Fruit fly (Drosophila melanogaster) whole organism, embryonic: ENCODE measurements around the gene CG46412.

Source experiments
- Atf3 ChIP-seq: fragments of 200-800 bp; sonication (Bioruptor generic); optimal IDR thresholded peaks from 3 replicates; lab custom pipeline; 2016; ENCODE audit warnings: missing biosample characterization, missing genetic modification characterization
- B-H2 ChIP-seq: fragments of 200-800 bp; sonication (Bioruptor generic); optimal IDR thresholded peaks from 2 replicates; lab custom pipeline; 2018; ENCODE audit warnings: missing biosample characterization, mild to moderate bottlenecking, missing genetic modification characterization
- BtbVII ChIP-seq: fragments of 200-800 bp; sonication (Bioruptor generic); optimal IDR thresholded peaks from 3 replicates; lab custom pipeline; 2017; ENCODE audit warnings: missing biosample characterization, mild to moderate bottlenecking, missing genetic modification characterization
- CG10274 ChIP-seq: fragments of 200-800 bp; sonication (Bioruptor generic); optimal IDR thresholded peaks from 3 replicates; lab custom pipeline; 2017; ENCODE audit warnings: missing biosample characterization, mild to moderate bottlenecking, missing genetic modification characterization
- CG11456 ChIP-seq: fragments of 200-800 bp; sonication (Bioruptor generic); IDR thresholded peaks from 3 replicates; pipeline ENCODE4 v1.3.6; 2022; ENCODE audit warnings: missing biosample characterization, missing genetic modification characterization
- CG11696 ChIP-seq: fragments of 200-800 bp; sonication (Bioruptor generic); IDR thresholded peaks from 2 replicates; pipeline ENCODE4 v1.3.6; 2022; ENCODE audit warnings: missing biosample characterization, missing genetic modification characterization
- CG11723 ChIP-seq: fragments of 200-800 bp; sonication (Bioruptor generic); optimal IDR thresholded peaks from 2 replicates; lab custom pipeline; 2017; ENCODE audit warnings: missing biosample characterization, mild to moderate bottlenecking, missing genetic modification characterization
- CG13894 ChIP-seq: fragments of 200-800 bp; sonication (Bioruptor generic); optimal IDR thresholded peaks from 3 replicates; lab custom pipeline; 2018; ENCODE audit warnings: missing biosample characterization, mild to moderate bottlenecking, missing genetic modification characterization, moderate library complexity
- CG16779 ChIP-seq: fragments of 200-800 bp; sonication (Bioruptor generic); IDR thresholded peaks from 2 replicates; pipeline ENCODE4 v1.3.6; 2022; ENCODE audit warnings: missing biosample characterization, missing genetic modification characterization
- CG17359 ChIP-seq: fragments of 200-800 bp; sonication (Bioruptor generic); optimal IDR thresholded peaks from 3 replicates; lab custom pipeline; 2018; ENCODE audit warnings: missing biosample characterization, mild to moderate bottlenecking, missing genetic modification characterization, moderate library complexity
- CG18011 ChIP-seq: fragments of 200-800 bp; sonication (Bioruptor generic); optimal IDR thresholded peaks from 2 replicates; lab custom pipeline; 2017; ENCODE audit warnings: missing biosample characterization, missing genetic modification characterization, mild to moderate bottlenecking, moderate library complexity, missing genotype
- CG2889 ChIP-seq: fragments of 200-800 bp; sonication (Bioruptor generic); IDR thresholded peaks from 3 replicates; pipeline ENCODE4 v1.3.6; 2022; ENCODE audit warnings: missing biosample characterization, missing genetic modification characterization
- CG32767 ChIP-seq: fragments of 200-800 bp; sonication (Bioruptor generic); IDR thresholded peaks from 2 replicates; pipeline ENCODE4 v1.3.6; 2022; ENCODE audit warnings: missing biosample characterization, missing genetic modification characterization
- CG34422 ChIP-seq: fragments of 200-800 bp; sonication (Bioruptor generic); IDR thresholded peaks from 3 replicates; pipeline ENCODE4 v1.3.6; 2022; ENCODE audit warnings: missing biosample characterization, missing genetic modification characterization
- CG3726 ChIP-seq: fragments of 200-800 bp; sonication (Bioruptor generic); IDR thresholded peaks from 3 replicates; pipeline ENCODE4, ENCODE4 v1.3.6; 2022; ENCODE audit warnings: missing biosample characterization, missing genetic modification characterization
- CG4282 ChIP-seq: fragments of 200-800 bp; sonication (Bioruptor generic); optimal IDR thresholded peaks from 2 replicates; lab custom pipeline; 2016; ENCODE audit warnings: missing biosample characterization, missing genetic modification characterization
- CG5180 ChIP-seq: fragments of 200-800 bp; sonication (Bioruptor generic); optimal IDR thresholded peaks from 3 replicates; lab custom pipeline; 2017; ENCODE audit warnings: missing biosample characterization, missing genetic modification characterization, mild to moderate bottlenecking, moderate library complexity, missing genetic modification reagents
- CG6272 ChIP-seq: fragments of 200-800 bp; sonication (Bioruptor generic); IDR thresholded peaks from 2 replicates; pipeline ENCODE4 v1.3.6; 2022; ENCODE audit warnings: missing biosample characterization, missing genetic modification characterization
- CG7357 ChIP-seq: fragments of 200-800 bp; sonication (Bioruptor generic); IDR thresholded peaks from 3 replicates; pipeline ENCODE4 v1.3.6; 2022; ENCODE audit warnings: missing biosample characterization, missing genetic modification characterization
- CG7839 ChIP-seq: fragments of 200-800 bp; sonication (Bioruptor generic); optimal IDR thresholded peaks from 3 replicates; lab custom pipeline; 2018; ENCODE audit warnings: missing biosample characterization, mild to moderate bottlenecking, missing genetic modification characterization, moderate library complexity
- CG8290 ChIP-seq, 3 experiments: fragments of 200-800 bp; sonication (Bioruptor generic); optimal IDR thresholded peaks; 2 replicates each; lab custom pipeline; 2016 to 2019; ENCODE audit warnings: missing biosample characterization in 3 of 3, missing genetic modification characterization in 3 of 3, mild to moderate bottlenecking in 2 of 3, moderate library complexity in 1 of 3
- CTCF ChIP-seq: fragments of 200-800 bp; sonication (Bioruptor generic); optimal IDR thresholded peaks from 2 replicates; lab custom pipeline; 2017; ENCODE audit warnings: missing biosample characterization, mild to moderate bottlenecking, missing genetic modification characterization, moderate library complexity
- Dbx ChIP-seq: fragments of 200-800 bp; sonication (Bioruptor generic); IDR thresholded peaks from 3 replicates; pipeline ENCODE4 v1.3.6; 2022; ENCODE audit warnings: missing biosample characterization, missing genetic modification characterization
- Deaf1 ChIP-seq: fragments of 200-800 bp; optimal IDR thresholded peaks from 3 replicates; lab custom pipeline; 2019; ENCODE audit warnings: missing biosample characterization, mild to moderate bottlenecking, missing genetic modification characterization, moderate library complexity
- Doc2 ChIP-seq: fragments of 200-800 bp; sonication (Bioruptor generic); IDR thresholded peaks from 2 replicates; pipeline ENCODE4 v1.3.6; 2022; ENCODE audit warnings: missing biosample characterization, missing genetic modification characterization
- Drgx ChIP-seq: fragments of 200-800 bp; sonication (Bioruptor generic); IDR thresholded peaks from 2 replicates; pipeline ENCODE4 v1.3.6; 2022; ENCODE audit warnings: missing biosample characterization, missing genetic modification characterization
- ERR ChIP-seq: fragments of 200-800 bp; sonication (Bioruptor generic); optimal IDR thresholded peaks from 2 replicates; lab custom pipeline; 2016; ENCODE audit warnings: missing biosample characterization, missing genetic modification characterization
- Hr3 ChIP-seq: fragments of 200-800 bp; sonication (Bioruptor generic); optimal IDR thresholded peaks from 3 replicates; lab custom pipeline; 2016; ENCODE audit warnings: missing biosample characterization, missing genetic modification characterization
- Max ChIP-seq: fragments of 200-800 bp; sonication (Bioruptor generic); optimal IDR thresholded peaks from 2 replicates; lab custom pipeline; 2016; ENCODE audit warnings: missing biosample characterization, mild to moderate bottlenecking, missing genetic modification characterization
- Neu2 ChIP-seq: fragments of 200-800 bp; sonication (Bioruptor generic); optimal IDR thresholded peaks from 3 replicates; lab custom pipeline; 2016; ENCODE audit warnings: missing biosample characterization, missing genetic modification characterization, borderline replicate concordance
- Opbp ChIP-seq: fragments of 200-800 bp; sonication (Bioruptor generic); IDR thresholded peaks from 3 replicates; pipeline ENCODE4 v1.3.6; 2022; ENCODE audit warnings: missing biosample characterization, missing genetic modification characterization; ENCODE audit not compliant: partially characterized antibody
- Poxn ChIP-seq: fragments of 200-800 bp; sonication (Bioruptor generic); IDR thresholded peaks from 2 replicates; pipeline ENCODE4 v1.3.6; 2022; ENCODE audit warnings: missing biosample characterization, missing genetic modification characterization
- Rx ChIP-seq: fragments of 200-800 bp; sonication (Bioruptor generic); IDR thresholded peaks from 2 replicates; pipeline ENCODE4 v1.3.6; 2022; ENCODE audit warnings: missing biosample characterization, missing genetic modification characterization
- Sin3A ChIP-seq: fragments of >200 bp; optimal IDR thresholded peaks from 2 replicates; lab custom pipeline; 2018
- Sox102F ChIP-seq: fragments of 200-800 bp; sonication (Bioruptor generic); optimal IDR thresholded peaks from 2 replicates; lab custom pipeline; 2018; ENCODE audit warnings: missing biosample characterization, mild to moderate bottlenecking, missing genetic modification characterization, moderate library complexity
- chinmo ChIP-seq: fragments of 200-800 bp; sonication (Bioruptor generic); IDR thresholded peaks from 4 replicates; pipeline ENCODE4 v1.3.6; 2022; ENCODE audit warnings: missing biosample characterization, missing genetic modification characterization; ENCODE audit not compliant: partially characterized antibody
- crol ChIP-seq: fragments of 200-800 bp; sonication (Bioruptor generic); IDR thresholded peaks from 2 replicates; pipeline ENCODE4 v1.3.6; 2022; ENCODE audit warnings: missing biosample characterization, missing genetic modification characterization
- cwo ChIP-seq: fragments of 200-800 bp; sonication (Bioruptor generic); optimal IDR thresholded peaks from 3 replicates; lab custom pipeline; 2017; ENCODE audit warnings: missing biosample characterization, missing genetic modification characterization, mild to moderate bottlenecking, moderate library complexity, missing genetic modification reagents
- eve ChIP-seq, 2 experiments: fragments of >200 bp; optimal IDR thresholded peaks; 2 replicates each; lab custom pipeline; 2017; ENCODE audit warnings: missing biosample characterization in 2 of 2, missing genetic modification characterization in 2 of 2
- grau ChIP-seq: fragments of 200-800 bp; optimal IDR thresholded peaks from 3 replicates; lab custom pipeline; 2019; ENCODE audit warnings: missing biosample characterization, mild to moderate bottlenecking, missing genetic modification characterization, moderate library complexity
- lola ChIP-seq, 3 experiments: fragments of >200 bp in 2 of 3; fragments of 200-800 bp in 1 of 3; sonication (Bioruptor generic) in 1 of 3; optimal IDR thresholded peaks; 2 replicates each; lab custom pipeline; 2017 to 2019; ENCODE audit warnings: missing biosample characterization in 3 of 3, missing genetic modification characterization in 3 of 3, mild to moderate bottlenecking in 1 of 3, moderate library complexity in 1 of 3
- org-1 ChIP-seq: fragments of 200-800 bp; sonication (Bioruptor generic); optimal IDR thresholded peaks from 2 replicates; lab custom pipeline; 2017; ENCODE audit warnings: missing biosample characterization, missing genetic modification characterization
- pros ChIP-seq: fragments of 200-800 bp; sonication (Bioruptor generic); optimal IDR thresholded peaks from 3 replicates; lab custom pipeline; 2019; ENCODE audit warnings: missing biosample characterization, mild to moderate bottlenecking, missing genetic modification characterization, moderate library complexity
- sc ChIP-seq, 3 experiments: fragments of >200 bp in 2 of 3; fragments of 200-800 bp in 1 of 3; sonication (Bioruptor generic) in 1 of 3; optimal IDR thresholded peaks; 2 replicates in 2 of 3; 3 replicates in 1 of 3; lab custom pipeline; 2017; ENCODE audit warnings: mild to moderate bottlenecking in 1 of 3, missing biosample characterization in 1 of 3, missing genetic modification characterization in 1 of 3, missing genetic modification reagents in 1 of 3
- tgo ChIP-seq: fragments of 200-800 bp; sonication (Bioruptor generic); IDR thresholded peaks from 3 replicates; pipeline ENCODE4 v1.3.6; 2022; ENCODE audit warnings: missing biosample characterization, missing genetic modification characterization

Gene CG46412

dm6 chr3L:11601133-11601532, 37.3 kb upstream of the CG46412 start:
- 0 out of 3 replicates have a peak, but pooled peaks have one; percentile 47 for TF ChIP-seq CG11456
- TF ChIP-seq CG34422 (GFP tag; lab: Robert Waterston, UW) = peak; percentile 28; the same call in 1 of the 3 replicates
- 0 out of 3 replicates have a peak, but pooled peaks have one; percentile 31 for TF ChIP-seq Opbp
- TF ChIP-seq Deaf1 (tag; lab: Kevin White, UChicago) = peak; percentile 85
- no peak for TF ChIP-seq CG16779 (GFP tag; lab: Robert Waterston, UW)
- 0 out of 2 replicates have a peak, but pooled peaks have one; percentile 12 for TF ChIP-seq CG32767 (GFP tag; lab: Robert Waterston, UW)
- TF ChIP-seq Drgx (GFP tag; lab: Robert Waterston, UW) = 0 out of 2 replicates have a peak, but pooled peaks have one; percentile 11
- no peak for TF ChIP-seq CG5180 (GFP tag; lab: Kevin White, UChicago)
- peak; percentile 82 for TF ChIP-seq crol (GFP tag; lab: Robert Waterston, UW)
- TF ChIP-seq CG13894 (tag; lab: Kevin White, UChicago) = peak; percentile 84
- TF ChIP-seq CG6272 (GFP tag; lab: Robert Waterston, UW) = peak; percentile 31; the same call in 1 of the 2 replicates
- TF ChIP-seq CG10274 (GFP tag; lab: Kevin White, UChicago) = no peak
- no peak for TF ChIP-seq BtbVII
- TF ChIP-seq chinmo (GFP tag; lab: Robert Waterston, UW) = 0 out of 4 replicates have a peak, but pooled peaks have one; percentile 21
- 0 out of 3 replicates have a peak, but pooled peaks have one; percentile 11 for TF ChIP-seq Dbx
- TF ChIP-seq CG7357 (GFP tag; lab: Robert Waterston, UW) = 0 out of 3 replicates have a peak, but pooled peaks have one; percentile 32
- peak; percentile 40 for TF ChIP-seq CTCF

- TF ChIP-seq Poxn (GFP tag; lab: Robert Waterston, UW) (no peak), CG11696 (no peak), Neu2 (no peak), CG2889 (GFP tag; lab: Robert Waterston, UW) (0 out of 3 replicates have a peak, but pooled peaks have one; percentile 3)
- TF ChIP-seq, all 482 proteins: peak for 1
These were observed 36.1 kb upstream of the CG46412 start, which contains the start of the genes CG14137 and CG46394 for dm6 chr3L:11599965-11600420. Gene CG14137 (minus strand): TSS chr3L:11600065. Gene CG46394 (plus strand): TSS chr3L:11600370.

dm6 chr3L:11599255-11599654, 35.4 kb upstream of the CG46412 start:
- no peak for TF ChIP-seq cwo
- TF ChIP-seq eve (GFP tag; optimal IDR thresholded peaks at IDR 0.05; lab: Kevin White, UChicago) = no peak
- TF ChIP-seq Atf3 (GFP tag; lab: Kevin White, UChicago) = no peak
- TF ChIP-seq CG18011 (GFP tag; lab: Kevin White, UChicago) = no peak
- TF ChIP-seq CG7839 (tag; lab: Kevin White, UChicago) = no peak
- no peak for TF ChIP-seq Rx
- TF ChIP-seq CG17359 (tag; lab: Kevin White, UChicago) = no peak
- TF ChIP-seq Sin3A (lab: Kevin White, UChicago) = no peak
- TF ChIP-seq B-H2 (GFP tag; lab: Kevin White, UChicago) = no peak
- no peak for TF ChIP-seq org-1 (GFP tag; lab: Kevin White, UChicago)
- no peak for TF ChIP-seq sc (optimal IDR thresholded peaks at IDR 0.05; lab: Kevin White, UChicago)
- TF ChIP-seq sc (GFP tag; optimal IDR thresholded peaks at IDR 0.05; lab: Kevin White, UChicago) = no peak
- no peak for TF ChIP-seq grau (tag; lab: Kevin White, UChicago)

dm6 chr3L:11596585-11597252, 32.8 kb upstream of the CG46412 start, which contains the start of gene CG7368:
Gene CG7368 (plus strand): TSS chr3L:11597202.
- TF ChIP-seq Doc2 (GFP tag; lab: Robert Waterston, UW) (no peak), crol (GFP tag; lab: Robert Waterston, UW) (peak; percentile 83), CG3726 (GFP tag; lab: Robert Waterston, UW) (no peak), CG8290 (GFP tag; optimal IDR thresholded peaks at IDR 0.05; lab: Kevin White, UChicago) (no peak), CG8290 (tag; optimal IDR thresholded peaks at IDR 0.05; lab: Kevin White, UChicago) (no peak), BtbVII (no peak), Max (GFP tag; lab: Kevin White, UChicago) (no peak), CG11723 (GFP tag; lab: Kevin White, UChicago) (no peak), Hr3 (GFP tag; lab: Kevin White, UChicago) (no peak), CG34422 (GFP tag; lab: Robert Waterston, UW) (peak; percentile 41; the same call in 1 of the 3 replicates), Sox102F (GFP tag; lab: Kevin White, UChicago) (no peak), lola (GFP tag; optimal IDR thresholded peaks at IDR 0.05; lab: Kevin White, UChicago) (no peak), CG4282 (GFP tag; lab: Kevin White, UChicago) (no peak), tgo (GFP tag; lab: Robert Waterston, UW) (no peak), pros (GFP tag; lab: Kevin White, UChicago) (no peak), ERR (GFP tag; lab: Kevin White, UChicago) (no peak)
